Fruit fly (Drosophila melanogaster): ENCODE results near the gene trc.
A peak's percentile ranks its signal among the peaks of the same experiment; 100 is the strongest.

The trc gene

DNA sequence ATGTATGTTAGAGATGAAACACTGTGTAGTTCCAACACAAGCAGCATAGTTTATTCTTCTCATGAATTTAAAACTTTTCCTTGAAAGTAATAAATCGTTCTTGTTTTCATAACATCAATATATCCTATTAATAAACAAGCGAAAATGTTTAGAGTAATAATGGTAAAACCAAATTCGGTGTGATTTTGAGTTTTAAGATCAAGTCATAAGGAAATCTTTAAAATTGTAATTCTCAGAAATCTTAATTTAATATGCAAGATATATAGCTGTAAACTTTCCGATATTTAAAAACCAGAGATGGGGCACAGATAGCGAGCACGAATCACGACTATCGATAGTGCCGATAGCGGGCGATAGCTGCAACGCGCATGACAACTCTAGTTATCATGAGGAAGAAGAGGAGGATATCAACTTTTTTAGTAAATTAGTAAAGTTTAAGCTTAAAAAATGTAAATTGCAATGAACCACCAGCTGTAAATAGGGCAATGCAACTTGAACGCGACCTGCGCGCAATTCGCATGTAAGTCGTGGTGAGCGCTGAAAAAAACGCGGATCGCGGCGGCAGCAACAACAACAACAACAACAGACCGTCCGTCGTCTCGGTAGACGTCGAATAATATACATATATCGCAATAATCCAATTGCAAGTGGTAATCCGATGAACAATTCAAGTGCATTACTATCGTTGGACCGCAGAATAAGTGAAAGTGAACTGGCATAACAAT is 16.1 kb downstream of the trc start, which contains the start of the genes Fibp and Deaf1 (continued):
- TF ChIP-seq exex (tag; optimal IDR thresholded peaks at IDR 0.05) (peak; percentile 42), cg (GFP tag; optimal IDR thresholded peaks at IDR 0.05) (no peak), TFAM (GFP tag; optimal IDR thresholded peaks at IDR 0.05) (no peak), sisA (GFP tag; IDR thresholded peaks at IDR 0.05) (peak; percentile 71), CG30020 (tag; optimal IDR thresholded peaks at IDR 0.05) (peak; percentile 78), CG13894 (tag; optimal IDR thresholded peaks at IDR 0.05) (peak; percentile 58), knrl (GFP tag; IDR thresholded peaks at IDR 0.05; ENCODE audit: partially characterized antibody) (peak; percentile 99), CG2120 (GFP tag; optimal IDR thresholded peaks at IDR 0.05) (peak; percentile 90), CG30431 (GFP tag; optimal IDR thresholded peaks at IDR 0.05) (peak; percentile 46), CG31388 (GFP tag; optimal IDR thresholded peaks at IDR 0.05) (peak; percentile 49), Pdp1 (GFP tag; optimal IDR thresholded peaks at IDR 0.05) (peak; percentile 76 to 85), gro (GFP tag; optimal IDR thresholded peaks at IDR 0.05) (peak; percentile 58), tio (GFP tag; optimal IDR thresholded peaks at IDR 0.05) (no peak), CG2678 (tag; optimal IDR thresholded peaks at IDR 0.05) (peak; percentile 80), NFAT (GFP tag; IDR thresholded peaks at IDR 0.05) (peak; percentile 80), mirr (GFP tag; optimal IDR thresholded peaks at IDR 0.05) (peak; percentile 54), corto (GFP tag; optimal IDR thresholded peaks at IDR 0.05) (no peak), dysf (GFP tag; IDR thresholded peaks at IDR 0.05) (peak; percentile 66; the same call in 2 of the 3 replicates), lilli (GFP tag; optimal IDR thresholded peaks at IDR 0.05) (peak; percentile 89), HLHmδ (GFP tag; optimal IDR thresholded peaks at IDR 0.05) (no peak), CG10565 (GFP tag; optimal IDR thresholded peaks at IDR 0.05) (no peak), CG6272 (GFP tag; IDR thresholded peaks at IDR 0.05) (peak; percentile 84), CG4282 (GFP tag; optimal IDR thresholded peaks at IDR 0.05) (peak; percentile 39), dmrt99B (tag; optimal IDR thresholded peaks at IDR 0.05) (no peak), pnt (GFP tag; optimal IDR thresholded peaks at IDR 0.05) (peak; percentile 80), CG17912 (GFP tag; optimal IDR thresholded peaks at IDR 0.05) (no peak), Meics (GFP tag; optimal IDR thresholded peaks at IDR 0.05) (peak; percentile 66), CG16815 (GFP tag; optimal IDR thresholded peaks at IDR 0.05) (peak; percentile 74), Scr (GFP tag; IDR thresholded peaks at IDR 0.05; ENCODE audit: partially characterized antibody) (peak; percentile 97), CG11723 (GFP tag; optimal IDR thresholded peaks at IDR 0.05) (no peak), CG10431 (GFP tag; optimal IDR thresholded peaks at IDR 0.05) (peak; percentile 32), Bgb (GFP tag; IDR thresholded peaks at IDR 0.05; ENCODE audit: partially characterized antibody) (peak; percentile 99), Dek (tag; optimal IDR thresholded peaks at IDR 0.05) (peak; percentile 70), wdn (GFP tag; IDR thresholded peaks at IDR 0.05) (0 out of 2 replicates have a peak, but pooled peaks have one; percentile 37), CG7963 (GFP tag; IDR thresholded peaks at IDR 0.05; ENCODE audit: partially characterized antibody) (peak; percentile 96), seq (GFP tag; IDR thresholded peaks at IDR 0.05) (no peak; the same call in 1 of the 2 replicates), CG33557 (GFP tag; optimal IDR thresholded peaks at IDR 0.05) (peak; percentile 72), Fer1 (GFP tag; optimal IDR thresholded peaks at IDR 0.05) (peak; percentile 24), tgo (GFP tag; IDR thresholded peaks at IDR 0.05) (peak; percentile 64; the same call in 2 of the 3 replicates), CG2129 (GFP tag; IDR thresholded peaks at IDR 0.05; ENCODE audit: partially characterized antibody) (peak; percentile 89), CHES-1-like (GFP tag; optimal IDR thresholded peaks at IDR 0.05) (peak; percentile 83), Hr3 (GFP tag; optimal IDR thresholded peaks at IDR 0.05) (peak; percentile 86), pum (GFP tag; optimal IDR thresholded peaks at IDR 0.05) (peak; percentile 82), CG13775 (GFP tag; optimal IDR thresholded peaks at IDR 0.05) (peak; percentile 85), Mes4 (GFP tag; optimal IDR thresholded peaks at IDR 0.05) (peak; percentile 71), Atf-2 (GFP tag; optimal IDR thresholded peaks at IDR 0.05) (peak; percentile 85), B-H1 (GFP tag; IDR thresholded peaks at IDR 0.05) (no peak; the same call in 1 of the 3 replicates), gfzf (GFP tag; optimal IDR thresholded peaks at IDR 0.05) (peak; percentile 68)
